Worm (Caenorhabditis elegans): ENCODE measurements around the gene crb-3.

Gene crb-3

ce11 chrX:9183836-9184235 is 19.7 kb upstream of the crb-3 start, which contains the start of gene Y81B9A.2:
Y81B9A.2 (plus strand) TSS chrX:9184136.
- TF ChIP-seq ceh-31 (tag; optimal IDR thresholded peaks at IDR 0.05) (no peak), ceh-2 (tag; optimal IDR thresholded peaks at IDR 0.05) (no peak), syd-9 (tag; optimal IDR thresholded peaks at IDR 0.05) (no peak), dmd-4 (tag; optimal IDR thresholded peaks at IDR 0.05; ENCODE audit: borderline replicate concordance) (no peak), C38D4.7 (GFP tag; optimal IDR thresholded peaks at IDR 0.05) (no peak), pha-4 (tag; optimal IDR thresholded peaks at IDR 0.05) (no peak), ahr-1 (tag; optimal IDR thresholded peaks at IDR 0.05) (no peak), tbx-2 (tag; optimal IDR thresholded peaks at IDR 0.05) (no peak), ceh-6 (GFP tag; optimal IDR thresholded peaks at IDR 0.05) (no peak), npax-4 (tag; optimal IDR thresholded peaks at IDR 0.05) (no peak), K02D7.2 (tag; optimal IDR thresholded peaks at IDR 0.05) (no peak), che-1 (tag; optimal IDR thresholded peaks at IDR 0.05) (no peak), pqm-1 (tag; optimal IDR thresholded peaks at IDR 0.05) (no peak), odd-2 (tag; optimal IDR thresholded peaks at IDR 0.05) (no peak), unc-3 (GFP tag; conservative IDR thresholded peaks at IDR 0.05) (no peak), unc-3 (tag; optimal IDR thresholded peaks at IDR 0.05) (no peak), fkh-6 (tag; optimal IDR thresholded peaks at IDR 0.05) (no peak), ceh-30 (tag; optimal IDR thresholded peaks at IDR 0.05) (no peak), ceh-45 (GFP tag; IDR thresholded peaks at IDR 0.05) (no peak), hlh-6 (tag; optimal IDR thresholded peaks at IDR 0.05) (no peak)

DNA sequence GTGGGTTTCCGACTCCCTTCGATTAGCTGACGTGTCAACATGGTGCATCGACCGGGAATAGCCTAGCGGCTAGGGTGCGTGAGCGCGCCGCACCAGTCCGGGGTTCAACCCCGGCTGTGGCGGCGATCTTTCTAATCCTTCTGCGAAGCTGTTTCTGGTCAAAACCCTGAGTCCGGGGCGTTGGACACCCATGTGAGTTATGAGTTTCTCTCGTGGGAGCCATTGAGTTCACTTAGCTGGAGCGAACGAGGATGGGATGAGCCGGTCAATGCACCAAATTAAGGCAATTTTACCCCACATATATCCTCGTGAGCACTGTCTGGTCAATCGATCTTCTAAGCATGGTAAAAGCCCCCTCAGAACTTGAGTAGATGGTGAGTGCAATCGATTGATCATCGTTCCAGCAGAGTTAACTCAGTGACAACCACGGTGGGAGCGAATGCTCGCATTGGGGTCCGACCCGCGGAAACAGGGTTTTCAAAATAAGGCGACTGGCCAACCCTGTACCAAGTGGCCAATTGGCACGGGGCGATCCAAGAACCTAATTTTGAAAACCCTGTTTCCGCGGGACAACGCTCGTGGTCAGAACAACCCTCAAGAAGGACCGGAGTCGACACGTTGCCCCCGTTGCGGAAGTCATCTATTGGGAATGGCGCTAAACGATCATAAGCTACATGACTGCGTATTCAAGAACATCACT is 11.6 kb upstream of the crb-3 start, which contains the start of gene Y81B9A.1:
Gene Y81B9A.1, plus strand, starts transcription at position 650 of the 700 bp plus-strand sequence.
- no peak for TF ChIP-seq ceh-22 (tag; optimal IDR thresholded peaks at IDR 0.05)
- TF ChIP-seq pros-1 (tag; optimal IDR thresholded peaks at IDR 0.05): no peak
- no peak for TF ChIP-seq F13H6.1 (tag; optimal IDR thresholded peaks at IDR 0.05)
- TF ChIP-seq Y22D7AL.16 (tag; optimal IDR thresholded peaks at IDR 0.05): no peak
- TF ChIP-seq ahr-1 (tag; optimal IDR thresholded peaks at IDR 0.05): no peak
- no peak for TF ChIP-seq elt-2 (tag; optimal IDR thresholded peaks at IDR 0.05)
- TF ChIP-seq fkh-10 (GFP tag; optimal IDR thresholded peaks at IDR 0.05): no peak
- TF ChIP-seq zip-5 (tag; optimal IDR thresholded peaks at IDR 0.05): no peak
- TF ChIP-seq mec-3 (tag; optimal IDR thresholded peaks at IDR 0.05; ENCODE audit: borderline replicate concordance): no peak
- no peak for TF ChIP-seq unc-55 (GFP tag; optimal IDR thresholded peaks at IDR 0.05)
- TF ChIP-seq gmeb-2 (tag; optimal IDR thresholded peaks at IDR 0.05): no peak
- no peak for TF ChIP-seq rnt-1 (tag; optimal IDR thresholded peaks at IDR 0.05)
- TF ChIP-seq ttx-3 (tag; optimal IDR thresholded peaks at IDR 0.05): no peak
- no peak for TF ChIP-seq nfya-1 (tag; optimal IDR thresholded peaks at IDR 0.05)
- no peak for TF ChIP-seq ceh-6 (GFP tag; optimal IDR thresholded peaks at IDR 0.05)
- no peak for TF ChIP-seq unc-3 (GFP tag; conservative IDR thresholded peaks at IDR 0.05)
- TF ChIP-seq unc-3 (tag; optimal IDR thresholded peaks at IDR 0.05): no peak
- TF ChIP-seq pat-9 (tag; optimal IDR thresholded peaks at IDR 0.05): no peak
- no peak for TF ChIP-seq nhr-11 (tag; optimal IDR thresholded peaks at IDR 0.05)
- no peak for TF ChIP-seq hlh-8 (tag; optimal IDR thresholded peaks at IDR 0.05)

DNA sequence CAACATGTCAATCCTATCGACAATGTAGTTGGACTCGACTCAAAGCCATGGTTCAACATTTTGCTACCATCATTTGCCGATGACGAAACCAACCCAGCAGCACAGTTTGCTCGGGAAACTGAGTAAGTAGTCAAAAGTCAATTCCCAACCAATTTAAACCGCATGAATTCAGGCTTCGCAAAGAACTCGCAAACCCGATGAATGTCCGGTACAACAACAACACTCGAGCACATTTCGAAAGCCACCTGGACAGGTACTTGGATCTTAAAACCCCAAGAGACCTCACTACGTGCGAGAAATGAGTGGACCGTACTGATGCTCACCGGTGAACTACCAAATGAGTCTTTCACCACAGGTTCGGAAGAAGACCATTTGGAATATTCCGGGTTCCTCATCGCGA is 9.5 kb upstream of the crb-3 start:
- no peak for TF ChIP-seq ceh-9 (tag; optimal IDR thresholded peaks at IDR 0.05)
- no peak for TF ChIP-seq eyg-1 (tag; optimal IDR thresholded peaks at IDR 0.05)
- TF ChIP-seq mec-3 (tag; optimal IDR thresholded peaks at IDR 0.05; ENCODE audit: borderline replicate concordance): no peak
- no peak for TF ChIP-seq pqm-1 (tag; optimal IDR thresholded peaks at IDR 0.05)
- no peak for TF ChIP-seq ceh-24 (tag; optimal IDR thresholded peaks at IDR 0.05)
- no peak for TF ChIP-seq pax-1 (tag; optimal IDR thresholded peaks at IDR 0.05)
- no peak for TF ChIP-seq nfya-1 (tag; optimal IDR thresholded peaks at IDR 0.05)
- TF ChIP-seq hlh-6 (tag; optimal IDR thresholded peaks at IDR 0.05): no peak
- no peak for TF ChIP-seq unc-55 (GFP tag; optimal IDR thresholded peaks at IDR 0.05)
- TF ChIP-seq unc-86 (tag; optimal IDR thresholded peaks at IDR 0.05): no peak
- TF ChIP-seq syd-9 (tag; optimal IDR thresholded peaks at IDR 0.05): no peak
- TF ChIP-seq fkh-6 (tag; optimal IDR thresholded peaks at IDR 0.05): no peak
- TF ChIP-seq rnt-1 (tag; optimal IDR thresholded peaks at IDR 0.05): no peak
- no peak for TF ChIP-seq K02D7.2 (tag; optimal IDR thresholded peaks at IDR 0.05)
